Worm (Caenorhabditis elegans): ENCODE data around the gene frpr-5.

ce11 chrV:13578637-13579036 lies 42.7 kb upstream of the frpr-5 start, which contains the start of gene C50B8.6:
- TF ChIP-seq unc-39 (tag; optimal IDR thresholded peaks at IDR 0.05) (no peak), nhr-76 (tag; optimal IDR thresholded peaks at IDR 0.05) (no peak), unc-62 (GFP tag; optimal IDR thresholded peaks at IDR 0.05) (no peak), ces-1 (GFP tag; optimal IDR thresholded peaks at IDR 0.05) (no peak), nhr-12 (tag; optimal IDR thresholded peaks at IDR 0.05) (no peak), lin-32 (GFP tag; optimal IDR thresholded peaks at IDR 0.05) (no peak), ceh-43 (GFP tag; optimal IDR thresholded peaks at IDR 0.05) (no peak), nhr-237 (tag; optimal IDR thresholded peaks at IDR 0.05) (no peak), bed-3 (GFP tag; optimal IDR thresholded peaks at IDR 0.05) (no peak), cnd-1 (tag; optimal IDR thresholded peaks at IDR 0.05) (no peak), mep-1 (tag; optimal IDR thresholded peaks at IDR 0.05) (no peak)
